Fruit fly (Drosophila melanogaster) whole organism, embryonic: Measurements from ENCODE around the gene CG6574.

Experiments
- B-H2 ChIP-seq: fragments of 200-800 bp; sonication (Bioruptor generic); optimal IDR thresholded peaks from 2 replicates; lab custom pipeline; 2018; ENCODE audit warnings: missing biosample characterization, mild to moderate bottlenecking, missing genetic modification characterization
- Bgb ChIP-seq: fragments of 200-800 bp; sonication (Bioruptor generic); IDR thresholded peaks from 2 replicates; pipeline ENCODE4 v1.3.6; 2022; ENCODE audit warnings: missing biosample characterization, missing genetic modification characterization; ENCODE audit not compliant: partially characterized antibody
- CG10431 ChIP-seq: fragments of 200-800 bp; sonication (Bioruptor generic); optimal IDR thresholded peaks from 3 replicates; lab custom pipeline; 2018; ENCODE audit warnings: missing biosample characterization, mild to moderate bottlenecking, missing genetic modification characterization
- CG11504 ChIP-seq: fragments of 200-800 bp; sonication (Bioruptor generic); optimal IDR thresholded peaks from 3 replicates; lab custom pipeline; 2019; ENCODE audit warnings: missing biosample characterization, mild to moderate bottlenecking, missing genetic modification characterization, moderate library complexity
- CG11723 ChIP-seq: fragments of 200-800 bp; sonication (Bioruptor generic); optimal IDR thresholded peaks from 2 replicates; lab custom pipeline; 2017; ENCODE audit warnings: missing biosample characterization, mild to moderate bottlenecking, missing genetic modification characterization
- CG17385 ChIP-seq: fragments of 200-800 bp; sonication (Bioruptor generic); optimal IDR thresholded peaks from 3 replicates; lab custom pipeline; 2018; ENCODE audit warnings: missing biosample characterization, mild to moderate bottlenecking, missing genetic modification characterization
- CG17829 ChIP-seq: fragments of 200-800 bp; optimal IDR thresholded peaks from 2 replicates; lab custom pipeline; 2019; ENCODE audit warnings: missing biosample characterization, mild to moderate bottlenecking, missing genetic modification characterization, moderate library complexity
- CG17912 ChIP-seq: fragments of 200-800 bp; sonication (Bioruptor generic); optimal IDR thresholded peaks from 2 replicates; lab custom pipeline; 2018; ENCODE audit warnings: missing biosample characterization, mild to moderate bottlenecking, missing genetic modification characterization
- CG2129 ChIP-seq: fragments of 200-800 bp; sonication (Bioruptor generic); IDR thresholded peaks from 2 replicates; pipeline ENCODE4 v1.3.6; 2022; ENCODE audit warnings: missing biosample characterization, missing genetic modification characterization; ENCODE audit not compliant: partially characterized antibody
- CG31365 ChIP-seq: fragments of 200-800 bp; sonication (Bioruptor generic); optimal IDR thresholded peaks from 2 replicates; lab custom pipeline; 2018; ENCODE audit warnings: missing biosample characterization, mild to moderate bottlenecking, missing genetic modification characterization
- CG3847 ChIP-seq: fragments of 200-800 bp; sonication (Bioruptor generic); IDR thresholded peaks from 2 replicates; pipeline ENCODE4 v1.3.6; 2022; ENCODE audit warnings: missing biosample characterization, missing genetic modification characterization
- CG4328 ChIP-seq: fragments of 200-800 bp; sonication (Bioruptor generic); optimal IDR thresholded peaks from 3 replicates; lab custom pipeline; 2017; ENCODE audit warnings: missing biosample characterization, missing genetic modification reagents, missing genetic modification characterization
- CG5245 ChIP-seq: fragments of 200-800 bp; sonication (Bioruptor generic); optimal IDR thresholded peaks from 3 replicates; lab custom pipeline; 2016; ENCODE audit warnings: missing biosample characterization, missing genetic modification characterization
- CG6813 ChIP-seq: fragments of 200-800 bp; sonication (Bioruptor generic); optimal IDR thresholded peaks from 2 replicates; lab custom pipeline; 2017; ENCODE audit warnings: missing biosample characterization, missing genetic modification characterization, mild to moderate bottlenecking, moderate library complexity, missing genetic modification reagents
- CG9437 ChIP-seq: fragments of 200-800 bp; sonication (Bioruptor generic); optimal IDR thresholded peaks from 2 replicates; lab custom pipeline; 2018; ENCODE audit warnings: missing biosample characterization, mild to moderate bottlenecking, missing genetic modification characterization
- D ChIP-seq, 2 experiments: fragments of 200-800 bp in 1 of 2; fragments of >200 bp in 1 of 2; sonication (Bioruptor generic) in 1 of 2; optimal IDR thresholded peaks; 2 replicates in 1 of 2; 3 replicates in 1 of 2; lab custom pipeline; 2017; ENCODE audit warnings: mild to moderate bottlenecking in 1 of 2, missing biosample characterization in 1 of 2, missing genetic modification characterization in 1 of 2, missing genetic modification reagents in 1 of 2
- HHEX ChIP-seq: fragments of 200-800 bp; sonication (Bioruptor generic); optimal IDR thresholded peaks from 3 replicates; lab custom pipeline; 2017; ENCODE audit warnings: missing biosample characterization, mild to moderate bottlenecking, missing genetic modification characterization, missing genetic modification reagents
- HLH54F ChIP-seq: fragments of 200-800 bp; sonication (Bioruptor generic); optimal IDR thresholded peaks from 3 replicates; lab custom pipeline; 2016; ENCODE audit warnings: missing biosample characterization, missing genetic modification characterization
- HmgZ ChIP-seq: fragments of 200-800 bp; sonication (Bioruptor generic); optimal IDR thresholded peaks from 2 replicates; lab custom pipeline; 2018; ENCODE audit warnings: missing biosample characterization, mild to moderate bottlenecking, missing genetic modification characterization
- Hmx ChIP-seq: fragments of 200-800 bp; sonication (Bioruptor generic); optimal IDR thresholded peaks from 2 replicates; lab custom pipeline; 2016; ENCODE audit warnings: missing biosample characterization, missing genetic modification characterization
- Mrtf ChIP-seq: fragments of 200-800 bp; sonication (Bioruptor generic); IDR thresholded peaks from 3 replicates; pipeline ENCODE4 v1.3.6; 2022; ENCODE audit warnings: missing biosample characterization, missing genetic modification characterization
- Optix ChIP-seq: fragments of 200-800 bp; sonication (Bioruptor generic); IDR thresholded peaks from 3 replicates; pipeline ENCODE4 v1.3.6; 2022; ENCODE audit warnings: missing biosample characterization, missing genetic modification characterization
- Six4 ChIP-seq: fragments of 200-800 bp; sonication (Bioruptor generic); optimal IDR thresholded peaks from 2 replicates; lab custom pipeline; 2016; ENCODE audit warnings: missing biosample characterization, missing genetic modification characterization
- Sry-β ChIP-seq: fragments of 200-800 bp; sonication (Bioruptor generic); optimal IDR thresholded peaks from 2 replicates; lab custom pipeline; 2018; ENCODE audit warnings: missing biosample characterization, mild to moderate bottlenecking, missing genetic modification characterization, moderate library complexity
- TFAM ChIP-seq: fragments of 200-800 bp; sonication (Bioruptor generic); optimal IDR thresholded peaks from 2 replicates; lab custom pipeline; 2017; ENCODE audit warnings: missing biosample characterization, missing genetic modification characterization, inconsistent platforms
- Usf ChIP-seq: fragments of 200-800 bp; sonication (Bioruptor generic); optimal IDR thresholded peaks from 2 replicates; lab custom pipeline; 2017; ENCODE audit warnings: missing genotype, missing biosample characterization, missing genetic modification characterization
- aop ChIP-seq: fragments of 200-800 bp; sonication (Bioruptor generic); IDR thresholded peaks from 2 replicates; pipeline ENCODE4 v1.3.6; 2022; ENCODE audit warnings: missing biosample characterization, missing genetic modification characterization
- ap ChIP-seq: fragments of 200-800 bp; sonication (Bioruptor generic); IDR thresholded peaks from 2 replicates; pipeline ENCODE4 v1.3.6; 2022; ENCODE audit warnings: missing biosample characterization, missing genetic modification characterization
- btn ChIP-seq: fragments of 200-800 bp; sonication (Bioruptor generic); optimal IDR thresholded peaks from 2 replicates; lab custom pipeline; 2016; ENCODE audit warnings: missing biosample characterization, missing genetic modification characterization
- dm ChIP-seq: fragments of 200-800 bp; sonication (Bioruptor generic); optimal IDR thresholded peaks from 3 replicates; lab custom pipeline; 2016; ENCODE audit warnings: missing biosample characterization, missing genetic modification characterization
- fd64A ChIP-seq: fragments of 200-800 bp; sonication (Bioruptor generic); optimal IDR thresholded peaks from 3 replicates; lab custom pipeline; 2018; ENCODE audit warnings: missing biosample characterization, mild to moderate bottlenecking, missing genetic modification characterization
- gcm2 ChIP-seq: fragments of 200-800 bp; sonication (Bioruptor generic); optimal IDR thresholded peaks from 2 replicates; lab custom pipeline; 2016; ENCODE audit warnings: missing biosample characterization, missing genetic modification characterization
- insv ChIP-seq, 2 experiments: fragments of 200-800 bp; sonication (Bioruptor generic); optimal IDR thresholded peaks; 3 replicates each; lab custom pipeline; 2016 to 2018; ENCODE audit warnings: missing biosample characterization in 2 of 2, missing genetic modification characterization in 2 of 2
- jigr1 ChIP-seq: fragments of 200-800 bp; sonication (Bioruptor generic); IDR thresholded peaks from 3 replicates; pipeline ENCODE4 v1.3.6; 2022; ENCODE audit warnings: missing biosample characterization, missing genetic modification characterization
- kah ChIP-seq: fragments of 200-800 bp; sonication (Bioruptor generic); optimal IDR thresholded peaks from 2 replicates; lab custom pipeline; 2018; ENCODE audit warnings: missing biosample characterization, mild to moderate bottlenecking, missing genetic modification characterization
- ken ChIP-seq: fragments of 200-800 bp; sonication (Bioruptor generic); IDR thresholded peaks from 3 replicates; pipeline ENCODE4 v1.3.6; 2022; ENCODE audit warnings: missing biosample characterization, missing genetic modification characterization
- klu ChIP-seq: fragments of 200-800 bp; sonication (Bioruptor generic); IDR thresholded peaks from 2 replicates; pipeline ENCODE4 v1.3.6; 2022; ENCODE audit warnings: missing biosample characterization, missing genetic modification characterization
- nerfin-2 ChIP-seq: fragments of 200-800 bp; sonication (Bioruptor generic); IDR thresholded peaks from 2 replicates; pipeline ENCODE4 v1.3.6; 2022; ENCODE audit warnings: missing biosample characterization, missing genetic modification characterization; ENCODE audit not compliant: partially characterized antibody
- pfk ChIP-seq: fragments of 200-800 bp; sonication (Bioruptor generic); optimal IDR thresholded peaks from 2 replicates; lab custom pipeline; 2018; ENCODE audit warnings: missing biosample characterization, mild to moderate bottlenecking, missing genetic modification characterization, moderate library complexity
- pho ChIP-seq: fragments of 200-800 bp; sonication (Bioruptor generic); optimal IDR thresholded peaks from 2 replicates; lab custom pipeline; 2016; ENCODE audit warnings: missing biosample characterization, missing genetic modification characterization
- pita ChIP-seq: fragments of 200-800 bp; sonication (Bioruptor generic); optimal IDR thresholded peaks from 2 replicates; lab custom pipeline; 2017; ENCODE audit warnings: missing biosample characterization, mild to moderate bottlenecking, missing genetic modification characterization
- pnt ChIP-seq: fragments of 200-800 bp; sonication (Bioruptor generic); optimal IDR thresholded peaks from 3 replicates; lab custom pipeline; 2016; ENCODE audit warnings: missing biosample characterization, missing genetic modification characterization
- rib ChIP-seq: fragments of 200-800 bp; sonication (Bioruptor generic); IDR thresholded peaks from 2 replicates; pipeline ENCODE4 v1.3.6; 2022; ENCODE audit warnings: missing biosample characterization, missing genetic modification characterization
- sd ChIP-seq: fragments of 200-800 bp; sonication (Bioruptor generic); optimal IDR thresholded peaks from 3 replicates; lab custom pipeline; 2018; ENCODE audit warnings: missing biosample characterization, mild to moderate bottlenecking, missing genetic modification characterization, moderate library complexity
- sob ChIP-seq: fragments of 200-800 bp; sonication (Bioruptor generic); IDR thresholded peaks from 2 replicates; pipeline ENCODE4 v1.3.6; 2022; ENCODE audit warnings: missing biosample characterization, missing genetic modification characterization
- toy ChIP-seq: fragments of 200-800 bp; sonication (Bioruptor generic); IDR thresholded peaks from 2 replicates; pipeline ENCODE4 v1.3.6; 2022; ENCODE audit warnings: missing biosample characterization, missing genetic modification characterization
- tx ChIP-seq: fragments of 200-800 bp; sonication (Bioruptor generic); optimal IDR thresholded peaks from 2 replicates; lab custom pipeline; 2016; ENCODE audit warnings: missing biosample characterization, missing genetic modification characterization
- wek ChIP-seq: fragments of 200-800 bp; sonication (Bioruptor generic); optimal IDR thresholded peaks from 3 replicates; lab custom pipeline; 2018; ENCODE audit warnings: missing biosample characterization, mild to moderate bottlenecking, missing genetic modification characterization, moderate library complexity

Gene CG6574

dm6 chr3R:10875515-10876434 lies 13.0 kb upstream of the CG6574 start, which contains the start of gene Sodh2 (continued):
- peak; percentile 69 for TF ChIP-seq HmgZ (tag; lab: Kevin White, UChicago)
- peak; percentile 74 for TF ChIP-seq kah (GFP tag; lab: Kevin White, UChicago)
- no peak for TF ChIP-seq gcm2
- peak; percentile 66 for TF ChIP-seq HLH54F (GFP tag; lab: Kevin White, UChicago)
- TF ChIP-seq Optix (GFP tag; lab: Robert Waterston, UW): peak; percentile 47; the same call in 1 of the 3 replicates
- TF ChIP-seq CG3847: peak; percentile 47
- no peak for TF ChIP-seq btn (GFP tag; lab: Kevin White, UChicago)
- TF ChIP-seq Six4 (GFP tag; lab: Kevin White, UChicago): peak; percentile 34
- TF ChIP-seq Usf: no peak
- peak in 1 of 2 experiments; percentile 60 for TF ChIP-seq insv (GFP tag; optimal IDR thresholded peaks at IDR 0.05; lab: Kevin White, UChicago)
- TF ChIP-seq tx (GFP tag; lab: Kevin White, UChicago): peak; percentile 43
- peak; percentile 77 for TF ChIP-seq Mrtf (GFP tag; lab: Robert Waterston, UW)
- peak; percentile 91 for TF ChIP-seq CG6813 (GFP tag; lab: Kevin White, UChicago)
- TF ChIP-seq CG17829 (tag; lab: Kevin White, UChicago): peak; percentile 83
- no peak for TF ChIP-seq dm (GFP tag; lab: Kevin White, UChicago)
- TF ChIP-seq Hmx: no peak
- no peak for TF ChIP-seq pita (GFP tag; lab: Kevin White, UChicago)
- peak; percentile 42 for TF ChIP-seq CG10431 (GFP tag; lab: Kevin White, UChicago)
- TF ChIP-seq sob: peak; percentile 81
- peak; percentile 59 for TF ChIP-seq pho
- TF ChIP-seq CG11723 (GFP tag; lab: Kevin White, UChicago): peak; percentile 80
- no peak for TF ChIP-seq TFAM (GFP tag; lab: Kevin White, UChicago)
- peak; percentile 71 for TF ChIP-seq CG17385 (GFP tag; lab: Kevin White, UChicago)
- TF ChIP-seq Sry-β (GFP tag; lab: Kevin White, UChicago): peak; percentile 44
- TF ChIP-seq D (optimal IDR thresholded peaks at IDR 0.05; lab: Kevin White, UChicago): no peak
- TF ChIP-seq D (GFP tag; optimal IDR thresholded peaks at IDR 0.05; lab: Kevin White, UChicago): peak; percentile 69
- TF ChIP-seq jigr1: no peak
- TF ChIP-seq wek: peak; percentile 85
- TF ChIP-seq CG5245: peak; percentile 25
- peak; percentile 48 for TF ChIP-seq fd64A
- TF ChIP-seq toy (GFP tag; lab: Robert Waterston, UW): 0 out of 2 replicates have a peak, but pooled peaks have one; percentile 39
- no peak for TF ChIP-seq nerfin-2 (GFP tag; lab: Robert Waterston, UW)
- peak; percentile 82 for TF ChIP-seq CG17912 (GFP tag; lab: Kevin White, UChicago)
- no peak for TF ChIP-seq aop (GFP tag; lab: Robert Waterston, UW)
- TF ChIP-seq ap: peak; percentile 32; the same call in 1 of the 2 replicates
- peak; percentile 80 for TF ChIP-seq CG9437
- no peak for TF ChIP-seq Bgb
- TF ChIP-seq ken (GFP tag; lab: Robert Waterston, UW): peak; percentile 73
- peak; percentile 63 for TF ChIP-seq CG4328
- no peak for TF ChIP-seq CG2129
- peak; percentile 85 for TF ChIP-seq rib (GFP tag; lab: Robert Waterston, UW)
- peak; percentile 84 for TF ChIP-seq CG11504
- TF ChIP-seq pnt (GFP tag; lab: Kevin White, UChicago): peak; percentile 31
- TF ChIP-seq sd (tag; lab: Kevin White, UChicago): peak; percentile 64
- peak; percentile 85 for TF ChIP-seq B-H2 (GFP tag; lab: Kevin White, UChicago)
- peak; percentile 62 for TF ChIP-seq pfk (GFP tag; lab: Kevin White, UChicago)
- TF ChIP-seq CG31365 (tag; lab: Kevin White, UChicago): peak; percentile 70
- TF ChIP-seq klu: 0 out of 2 replicates have a peak, but pooled peaks have one; percentile 38
- TF ChIP-seq HHEX (GFP tag; lab: Kevin White, UChicago): peak; percentile 84
